Worm (Caenorhabditis elegans) whole organism, young adult: ENCODE results near the gene C34F6.12.
A peak's percentile ranks its signal among the peaks of the same experiment; 100 is the strongest.

Experiments used
- B0035.1 ChIP-seq: sonication (generic microtip); optimal IDR thresholded peaks from 2 replicates; lab custom pipeline; 2016; ENCODE audit warnings: missing genetic modification characterization, mild to moderate bottlenecking, missing compliant biosample characterization, missing genotype, missing genetic modification reagents
- B0261.1 ChIP-seq: sonication (generic microtip); optimal IDR thresholded peaks from 2 replicates; lab custom pipeline; 2016; ENCODE audit warnings: mild to moderate bottlenecking, missing genetic modification characterization, moderate library complexity, missing compliant biosample characterization
- C17E4.6 ChIP-seq: fragments of 200-800 bp; sonication (Bioruptor generic); IDR thresholded peaks from 2 replicates; pipeline ENCODE4 v1.3.6; 2022; ENCODE audit warnings: missing genetic modification reagents, missing genetic modification characterization, missing compliant biosample characterization
- F10E7.11 ChIP-seq: sonication (generic microtip); optimal IDR thresholded peaks from 2 replicates; lab custom pipeline; 2017; ENCODE audit warnings: mild to moderate bottlenecking, missing genetic modification characterization, moderate library complexity, missing compliant biosample characterization
- F22D6.2 ChIP-seq: sonication (generic microtip); optimal IDR thresholded peaks from 2 replicates; lab custom pipeline; 2016; ENCODE audit warnings: mild to moderate bottlenecking, missing genetic modification characterization, missing compliant biosample characterization
- F23B12.7 ChIP-seq: sonication (generic microtip); optimal IDR thresholded peaks from 2 replicates; lab custom pipeline; 2017; ENCODE audit warnings: missing genetic modification characterization, mild to moderate bottlenecking, missing compliant biosample characterization, antibody characterized with exemption, moderate library complexity; ENCODE audit not compliant: insufficient read depth
- F55B11.4 ChIP-seq: sonication (generic microtip); optimal IDR thresholded peaks from 2 replicates; lab custom pipeline; 2016; ENCODE audit warnings: missing compliant biosample characterization, missing genetic modification characterization, borderline replicate concordance; ENCODE audit not compliant: insufficient read depth
- Y53G8AR.9 ChIP-seq: fragments of 200-800 bp; sonication (Bioruptor generic); conservative IDR thresholded peaks from 2 replicates; pipeline ENCODE4 v1.3.6; 2022; ENCODE audit warnings: missing genetic modification reagents, missing genetic modification characterization, missing compliant biosample characterization
- Y79H2A.3 ChIP-seq: fragments of 200-800 bp; sonication (Bioruptor generic); conservative IDR thresholded peaks from 2 replicates; pipeline ENCODE4 v1.3.6; 2022; ENCODE audit warnings: missing genetic modification reagents, missing genetic modification characterization, missing compliant biosample characterization
- akir-1 ChIP-seq: fragments of 200-800 bp; sonication (Bioruptor generic); optimal IDR thresholded peaks from 2 replicates; lab custom pipeline; 2018; ENCODE audit warnings: mild to moderate bottlenecking, missing genetic modification characterization, moderate library complexity, missing compliant biosample characterization
- ama-1 ChIP-seq, 3 experiments: fragments of 150-350 bp in 1 of 3; sonication (generic microtip) in 2 of 3; optimal IDR thresholded peaks; 2 replicates each; lab custom pipeline; 2014 to 2018; ENCODE audit warnings: missing biosample characterization in 2 of 3, missing genetic modification characterization in 2 of 3, missing genetic modification reagents in 2 of 3
- aptf-3 ChIP-seq: fragments of 200-800 bp; sonication (Bioruptor generic); IDR thresholded peaks from 2 replicates; pipeline ENCODE4 v1.3.6; 2022; ENCODE audit warnings: missing genetic modification characterization, missing compliant biosample characterization
- attf-3 ChIP-seq: fragments of 200-800 bp; sonication (Bioruptor generic); conservative IDR thresholded peaks from 2 replicates; pipeline ENCODE4 v1.3.6; 2022; ENCODE audit warnings: missing genetic modification reagents, missing genetic modification characterization, missing compliant biosample characterization
- attf-5 ChIP-seq: fragments of 200-800 bp; sonication (Bioruptor generic); optimal IDR thresholded peaks from 2 replicates; lab custom pipeline; 2018; ENCODE audit warnings: mild to moderate bottlenecking, missing genetic modification characterization, missing compliant biosample characterization
- ccch-3 ChIP-seq: fragments of 200-800 bp; sonication (Bioruptor generic); optimal IDR thresholded peaks from 2 replicates; lab custom pipeline; 2018; ENCODE audit warnings: mild to moderate bottlenecking, missing genetic modification characterization, missing compliant biosample characterization
- cebp-2 ChIP-seq: fragments of 200-800 bp; sonication (Bioruptor generic); IDR thresholded peaks from 2 replicates; pipeline ENCODE4 v1.3.6; 2022; ENCODE audit warnings: missing genetic modification characterization, missing compliant biosample characterization
- ceh-27 ChIP-seq: fragments of 200-800 bp; sonication (Bioruptor generic); optimal IDR thresholded peaks from 2 replicates; lab custom pipeline; 2018; ENCODE audit warnings: mild to moderate bottlenecking, missing genetic modification characterization, moderate library complexity, missing compliant biosample characterization
- ceh-79 ChIP-seq: sonication (generic microtip); optimal IDR thresholded peaks from 2 replicates; lab custom pipeline; 2017; ENCODE audit warnings: mild to moderate bottlenecking, missing genetic modification characterization, missing compliant biosample characterization
- chd-7 ChIP-seq: sonication (generic microtip); optimal IDR thresholded peaks from 2 replicates; lab custom pipeline; 2016; ENCODE audit warnings: mild to moderate bottlenecking, missing genetic modification characterization, moderate library complexity, missing compliant biosample characterization
- dox-1 ChIP-seq: fragments of 200-800 bp; sonication (Bioruptor generic); IDR thresholded peaks from 2 replicates; pipeline ENCODE4 v1.3.6; 2022; ENCODE audit warnings: missing genetic modification reagents, missing genetic modification characterization, missing compliant biosample characterization
- dpff-1 ChIP-seq: sonication (generic microtip); optimal IDR thresholded peaks from 2 replicates; lab custom pipeline; 2017; ENCODE audit warnings: mild to moderate bottlenecking, missing genetic modification characterization, missing compliant biosample characterization
- egrh-3 ChIP-seq: fragments of 200-800 bp; sonication (Bioruptor generic); IDR thresholded peaks from 2 replicates; pipeline ENCODE4 v1.3.6; 2022; ENCODE audit warnings: missing genetic modification reagents, missing genetic modification characterization, missing compliant biosample characterization
- ekl-4 ChIP-seq: fragments of 200-800 bp; sonication (Bioruptor generic); IDR thresholded peaks from 2 replicates; pipeline ENCODE4 v1.3.6; 2022; ENCODE audit warnings: missing genetic modification reagents, missing genetic modification characterization, missing compliant biosample characterization
- hsf-1 ChIP-seq: fragments of 200-800 bp; sonication (Bioruptor generic); IDR thresholded peaks from 2 replicates; pipeline ENCODE4 v1.3.6; 2022; ENCODE audit warnings: missing genetic modification reagents, missing genetic modification characterization, missing compliant biosample characterization
- lag-1 ChIP-seq: fragments of 200-800 bp; sonication (Bioruptor generic); IDR thresholded peaks from 2 replicates; pipeline ENCODE4 v1.3.6; 2022; ENCODE audit warnings: missing genetic modification reagents, missing genetic modification characterization, missing compliant biosample characterization
- lin-35 ChIP-seq, 3 experiments: fragments of 150-350 bp in 2 of 3; sonication (generic microtip) in 1 of 3; optimal IDR thresholded peaks; 2 replicates each; lab custom pipeline; 2014 to 2018; ENCODE audit warnings: missing biosample characterization in 3 of 3, missing genetic modification characterization in 3 of 3, missing genetic modification reagents in 3 of 3
- lsy-27 ChIP-seq: sonication (generic microtip); optimal IDR thresholded peaks from 2 replicates; lab custom pipeline; 2017; ENCODE audit warnings: missing genetic modification characterization, mild to moderate bottlenecking, missing compliant biosample characterization, antibody characterized with exemption, missing genotype, borderline replicate concordance; ENCODE audit not compliant: insufficient read depth
- madf-3 ChIP-seq: fragments of 200-800 bp; sonication (Bioruptor generic); IDR thresholded peaks from 2 replicates; pipeline ENCODE4 v1.3.6; 2022; ENCODE audit warnings: missing genetic modification reagents, missing genetic modification characterization, missing compliant biosample characterization
- madf-6 ChIP-seq: fragments of 200-800 bp; sonication (Bioruptor generic); IDR thresholded peaks from 2 replicates; pipeline ENCODE4 v1.3.6; 2022; ENCODE audit warnings: missing genetic modification reagents, missing genetic modification characterization, missing compliant biosample characterization
- madf-8 ChIP-seq: fragments of 200-800 bp; sonication (Bioruptor generic); conservative IDR thresholded peaks from 2 replicates; pipeline ENCODE4 v1.3.6; 2022; ENCODE audit warnings: missing genetic modification reagents, missing genetic modification characterization, missing compliant biosample characterization
- mel-28 ChIP-seq: sonication (generic microtip); optimal IDR thresholded peaks from 2 replicates; lab custom pipeline; 2016; ENCODE audit warnings: borderline replicate concordance, mild to moderate bottlenecking, missing genetic modification characterization, missing compliant biosample characterization
- mxl-1 ChIP-seq: sonication (generic microtip); optimal IDR thresholded peaks from 2 replicates; lab custom pipeline; 2016; ENCODE audit warnings: missing genetic modification characterization, missing compliant biosample characterization
- nfya-1 ChIP-seq: sonication (generic microtip); optimal IDR thresholded peaks from 2 replicates; lab custom pipeline; 2017; ENCODE audit warnings: antibody characterized with exemption, missing compliant biosample characterization, missing genetic modification characterization, borderline replicate concordance; ENCODE audit not compliant: insufficient read depth
- nfya-2 ChIP-seq: fragments of 200-800 bp; sonication (Bioruptor generic); IDR thresholded peaks from 2 replicates; pipeline ENCODE4 v1.3.6; 2022; ENCODE audit warnings: missing genetic modification reagents, missing genetic modification characterization, missing compliant biosample characterization
- nhr-179 ChIP-seq: sonication (generic microtip); optimal IDR thresholded peaks from 2 replicates; lab custom pipeline; 2016; ENCODE audit warnings: mild to moderate bottlenecking, missing genetic modification characterization, missing compliant biosample characterization
- nhr-27 ChIP-seq: fragments of 200-800 bp; sonication (Bioruptor generic); optimal IDR thresholded peaks from 2 replicates; lab custom pipeline; 2018; ENCODE audit warnings: mild to moderate bottlenecking, missing genetic modification characterization, moderate library complexity, missing compliant biosample characterization
- pbrm-1 ChIP-seq: fragments of 200-800 bp; sonication (Bioruptor generic); IDR thresholded peaks from 2 replicates; pipeline ENCODE4 v1.3.6; 2022; ENCODE audit warnings: missing genetic modification reagents, missing genetic modification characterization, missing compliant biosample characterization
- pha-4 ChIP-seq: fragments of 150-350 bp; sonication (generic microtip); optimal IDR thresholded peaks from 2 replicates; lab custom pipeline; 2014; ENCODE audit warnings: missing biosample characterization, missing genetic modification reagents, missing genetic modification characterization
- rcor-1 ChIP-seq: fragments of 200-800 bp; sonication (Bioruptor generic); IDR thresholded peaks from 2 replicates; pipeline ENCODE4 v1.3.6; 2022; ENCODE audit warnings: missing genetic modification reagents, missing genetic modification characterization, missing compliant biosample characterization
- sea-2 ChIP-seq: fragments of 200-800 bp; sonication (Bioruptor generic); IDR thresholded peaks from 2 replicates; pipeline ENCODE4 v1.3.6; 2022; ENCODE audit warnings: missing genetic modification characterization, missing compliant biosample characterization
- snpc-1.3 ChIP-seq: sonication (generic microtip); optimal IDR thresholded peaks from 2 replicates; lab custom pipeline; 2017; ENCODE audit warnings: missing genetic modification characterization, mild to moderate bottlenecking, missing compliant biosample characterization, antibody characterized with exemption, moderate library complexity, missing genotype, missing genetic modification reagents; ENCODE audit not compliant: insufficient read depth
- somi-1 ChIP-seq: fragments of 200-800 bp; sonication (Bioruptor generic); optimal IDR thresholded peaks from 2 replicates; lab custom pipeline; 2018; ENCODE audit warnings: mild to moderate bottlenecking, missing genetic modification characterization, missing compliant biosample characterization
- sptf-2 ChIP-seq: fragments of 200-800 bp; sonication (Bioruptor generic); optimal IDR thresholded peaks from 2 replicates; lab custom pipeline; 2018; ENCODE audit warnings: mild to moderate bottlenecking, missing genetic modification characterization, missing compliant biosample characterization
- tbx-9 ChIP-seq: sonication (generic microtip); optimal IDR thresholded peaks from 2 replicates; lab custom pipeline; 2016; ENCODE audit warnings: borderline replicate concordance, missing genetic modification characterization, inconsistent platforms, missing compliant biosample characterization
- unc-62 ChIP-seq: fragments of 150-350 bp; optimal IDR thresholded peaks from 2 replicates; lab custom pipeline; 2014; ENCODE audit warnings: missing biosample characterization, missing genetic modification reagents, missing genetic modification characterization
- ztf-22 ChIP-seq: fragments of 200-800 bp; sonication (Bioruptor generic); optimal IDR thresholded peaks from 2 replicates; lab custom pipeline; 2018; ENCODE audit warnings: mild to moderate bottlenecking, missing genetic modification characterization, moderate library complexity, missing compliant biosample characterization
- ztf-26 ChIP-seq: sonication (generic microtip); optimal IDR thresholded peaks from 2 replicates; lab custom pipeline; 2017; ENCODE audit warnings: missing genetic modification characterization, missing compliant biosample characterization
- ztf-28 ChIP-seq: fragments of 200-800 bp; sonication (Bioruptor generic); IDR thresholded peaks from 2 replicates; pipeline ENCODE4 v1.3.6; 2022; ENCODE audit warnings: missing genetic modification reagents, missing genetic modification characterization, missing compliant biosample characterization

Gene C34F6.12

ce11 chrX:11252429-11252828 is 25.9 kb upstream of the C34F6.12 start (continued):
- TF ChIP-seq lag-1 (GFP tag; lab: Robert Waterston, UW): no peak
- TF ChIP-seq pha-4 (tag; lab: Kevin White, UChicago): no peak
- TF ChIP-seq ekl-4: no peak
- no peak for TF ChIP-seq madf-3 (GFP tag; lab: Robert Waterston, UW)
- peak; percentile 65 for TF ChIP-seq mxl-1 (tag; lab: Kevin White, UChicago)
- TF ChIP-seq egrh-3 (GFP tag; lab: Robert Waterston, UW): peak; percentile 23; the same call in 1 of the 2 replicates
- no peak for TF ChIP-seq ztf-26
- TF ChIP-seq ztf-28 (GFP tag; lab: Robert Waterston, UW): 0 out of 2 replicates have a peak, but pooled peaks have one; percentile 50
- TF ChIP-seq B0261.1 (tag; lab: Kevin White, UChicago): peak; percentile 83
- TF ChIP-seq tbx-9: no peak
- TF ChIP-seq lin-35 (GFP tag; optimal IDR thresholded peaks at IDR 0.05; lab: Kevin White, UChicago): peak in 1 of 3 experiments; percentile 32
- no peak for TF ChIP-seq cebp-2 (GFP tag; lab: Robert Waterston, UW)
- no peak for TF ChIP-seq hsf-1
- TF ChIP-seq attf-3 (GFP tag; lab: Robert Waterston, UW): 0 out of 2 replicates have a peak, but pooled peaks have one; percentile 18
- TF ChIP-seq dpff-1: no peak
- peak; percentile 41; the same call in 1 of the 2 replicates for TF ChIP-seq rcor-1 (GFP tag; lab: Robert Waterston, UW)
- TF ChIP-seq F10E7.11: peak; percentile 53
- peak; percentile 30 for TF ChIP-seq snpc-1.3 (tag; lab: Kevin White, UChicago)
- no peak for TF ChIP-seq C17E4.6 (GFP tag; lab: Robert Waterston, UW)
- TF ChIP-seq nhr-27 (tag; lab: Kevin White, UChicago): no peak
- TF ChIP-seq ccch-3: no peak
- TF ChIP-seq aptf-3 (GFP tag; lab: Robert Waterston, UW): no peak
- TF ChIP-seq sea-2 (GFP tag; lab: Robert Waterston, UW): no peak
- TF ChIP-seq Y79H2A.3 (GFP tag; lab: Robert Waterston, UW): no peak
- TF ChIP-seq mel-28 (tag; lab: Kevin White, UChicago): no peak
- peak; percentile 20; the same call in 1 of the 2 replicates for TF ChIP-seq madf-6 (GFP tag; lab: Robert Waterston, UW)
- TF ChIP-seq B0035.1: peak; percentile 57
- peak; percentile 42 for TF ChIP-seq somi-1
- TF ChIP-seq ztf-22: no peak
- no peak for TF ChIP-seq unc-62 (GFP tag; lab: Kevin White, UChicago)
- TF ChIP-seq dox-1: no peak
- peak; percentile 52 for TF ChIP-seq nhr-179
- no peak for TF ChIP-seq nfya-1
- TF ChIP-seq ama-1 (optimal IDR thresholded peaks at IDR 0.05; lab: Kevin White, UChicago): no peak
- no peak for TF ChIP-seq ama-1 (GFP tag; optimal IDR thresholded peaks at IDR 0.05; lab: Kevin White, UChicago)
- TF ChIP-seq F23B12.7: no peak
- TF ChIP-seq ceh-27 (GFP tag; lab: Kevin White, UChicago): peak; percentile 62
- TF ChIP-seq Y53G8AR.9 (GFP tag; lab: Robert Waterston, UW): no peak
- peak; percentile 12 for TF ChIP-seq chd-7
- TF ChIP-seq F55B11.4 (tag; lab: Kevin White, UChicago): no peak
- peak; percentile 78 for TF ChIP-seq sptf-2
- TF ChIP-seq lsy-27: no peak
- TF ChIP-seq F22D6.2 (tag; lab: Kevin White, UChicago): no peak
- TF ChIP-seq attf-5 (GFP tag; lab: Kevin White, UChicago): peak; percentile 40
- TF ChIP-seq ceh-79: no peak
- no peak for TF ChIP-seq nfya-2
- peak; percentile 92 for TF ChIP-seq pbrm-1 (GFP tag; lab: Robert Waterston, UW)
- TF ChIP-seq madf-8 (GFP tag; lab: Robert Waterston, UW): no peak
- TF ChIP-seq akir-1: peak; percentile 12
